Fruit fly (Drosophila melanogaster) whole organism: ENCODE data around the gene CG2267.

ENCODE experiments used
- CG8478 ChIP-seq: fragments of >200 bp; optimal IDR thresholded peaks from 2 replicates; lab custom pipeline; 2018; ENCODE audit warnings: inconsistent platforms
- Dll ChIP-seq: fragments of >200 bp; optimal IDR thresholded peaks from 2 replicates; lab custom pipeline; 2017
- EcR ChIP-seq, 2 experiments: fragments of >200 bp; optimal IDR thresholded peaks; 2 replicates each; lab custom pipeline; 2017; ENCODE audit warnings: missing biosample characterization in 2 of 2, missing genetic modification characterization in 2 of 2, missing genetic modification reagents in 2 of 2
- pan ChIP-seq: fragments of >200 bp; optimal IDR thresholded peaks from 2 replicates; lab custom pipeline; 2017
- psq ChIP-seq: fragments of >200 bp; optimal IDR thresholded peaks from 2 replicates; lab custom pipeline; 2017
- usp ChIP-seq: fragments of >200 bp; optimal IDR thresholded peaks from 2 replicates; lab custom pipeline; 2017; ENCODE audit warnings: missing biosample characterization, missing genetic modification characterization, mixed read lengths

CG2267 gene

DNA sequence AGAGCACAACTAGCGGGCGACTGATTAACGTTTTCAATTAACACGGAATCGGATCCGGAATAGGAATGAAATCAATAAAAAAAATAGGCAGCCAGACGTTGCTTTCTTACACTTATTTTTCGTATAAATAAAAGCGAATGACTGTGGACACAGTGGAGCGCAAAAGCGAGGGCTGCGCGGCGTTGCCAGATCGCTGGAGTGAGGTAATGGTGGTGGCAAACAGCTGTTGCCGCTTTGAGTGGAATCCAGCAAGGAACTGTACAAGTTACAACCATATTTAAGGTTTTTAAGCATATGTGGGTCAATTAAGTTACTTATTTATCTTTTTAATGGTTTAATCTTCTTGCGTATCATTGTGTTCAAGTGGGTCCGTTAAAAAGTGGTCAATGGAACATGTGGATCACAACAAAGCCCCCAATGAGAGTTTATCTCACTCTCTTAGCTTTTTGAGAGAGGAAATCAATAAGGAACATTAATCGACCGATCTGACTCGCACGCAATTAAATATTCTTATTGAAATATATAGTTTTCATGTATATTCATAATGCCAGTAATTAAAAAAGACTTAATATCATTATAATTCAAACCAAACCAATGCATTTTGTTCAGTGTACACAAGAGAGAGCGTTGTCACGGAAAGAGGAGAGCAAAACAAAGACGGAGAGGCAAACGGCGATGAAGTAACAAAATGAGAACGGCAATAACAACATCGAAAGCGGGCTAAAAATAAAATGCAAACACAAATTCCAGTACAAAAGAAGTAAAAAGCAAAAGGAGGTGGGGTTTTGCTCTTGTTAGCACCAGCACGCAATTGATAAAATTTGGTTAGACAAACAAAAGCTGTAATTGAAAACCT lies 28.4 kb downstream of the CG2267 start:
- no peak for TF ChIP-seq usp (GFP tag; lab: Kevin White, UChicago)
- no peak for TF ChIP-seq EcR (GFP tag; optimal IDR thresholded peaks at IDR 0.05; lab: Kevin White, UChicago)
- no peak for TF ChIP-seq Dll
- TF ChIP-seq pan = no peak
- peak; percentile 27 for TF ChIP-seq psq (lab: Kevin White, UChicago)
- no peak for TF ChIP-seq CG8478 (lab: Kevin White, UChicago)

DNA sequence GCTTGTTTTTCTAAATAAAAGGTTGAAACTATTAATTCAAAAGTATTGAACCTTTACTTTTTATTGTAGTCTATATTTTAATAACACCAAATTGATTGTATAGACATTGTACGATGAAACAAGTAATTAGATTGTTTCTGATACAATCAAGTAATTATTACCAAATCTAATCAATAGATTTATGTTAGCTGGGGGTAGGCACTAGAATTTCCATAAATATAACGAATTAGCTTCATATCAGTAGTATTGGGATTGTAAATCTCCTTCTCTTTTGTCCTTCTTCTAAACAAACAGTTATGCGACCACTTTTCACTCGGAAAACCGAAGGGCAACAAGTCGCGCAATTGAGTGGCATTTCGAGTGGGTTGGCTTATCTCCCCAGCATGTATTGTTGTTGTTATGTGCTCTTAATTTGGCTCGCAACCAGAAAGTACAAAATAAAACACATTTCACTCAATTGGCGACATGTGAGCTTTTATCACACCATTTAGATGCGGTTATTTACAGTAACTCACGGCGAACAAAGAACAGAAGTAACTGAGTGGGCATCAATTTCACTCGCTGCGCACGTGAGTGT lies 29.3 kb downstream of the CG2267 start:
- no peak for TF ChIP-seq CG8478 (lab: Kevin White, UChicago)
- no peak for TF ChIP-seq usp (GFP tag; lab: Kevin White, UChicago)

DNA sequence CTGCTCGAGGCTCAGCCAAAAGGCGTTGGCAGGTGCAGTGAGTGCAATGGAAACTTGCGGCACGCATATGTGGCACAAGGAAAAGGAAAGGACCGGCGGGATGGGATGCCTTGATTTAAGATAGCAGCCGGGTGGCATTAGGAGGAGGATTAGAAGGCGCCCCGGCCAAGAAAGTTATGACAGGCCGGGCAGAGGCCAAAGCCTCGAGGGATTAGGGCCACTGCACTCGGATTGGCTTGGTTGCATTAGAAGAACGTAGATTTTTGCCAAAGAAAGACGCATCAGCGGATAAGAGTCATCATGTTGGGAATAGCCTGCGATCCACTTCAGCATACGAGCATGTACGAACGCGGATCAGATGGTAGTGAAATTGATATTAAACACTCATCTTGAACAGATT lies 32.1 kb downstream of the CG2267 start, which contains the start of gene CG31019:
CG31019 (plus strand) TSS at position 301 of the 400 bp plus-strand sequence.
- TF ChIP-seq psq (lab: Kevin White, UChicago) = no peak
- no peak for TF ChIP-seq pan
- no peak for TF ChIP-seq usp (GFP tag; lab: Kevin White, UChicago)
- TF ChIP-seq Dll = no peak
- TF ChIP-seq CG8478 (lab: Kevin White, UChicago) = no peak
- TF ChIP-seq EcR (GFP tag; optimal IDR thresholded peaks at IDR 0.05; lab: Kevin White, UChicago) = no peak

DNA sequence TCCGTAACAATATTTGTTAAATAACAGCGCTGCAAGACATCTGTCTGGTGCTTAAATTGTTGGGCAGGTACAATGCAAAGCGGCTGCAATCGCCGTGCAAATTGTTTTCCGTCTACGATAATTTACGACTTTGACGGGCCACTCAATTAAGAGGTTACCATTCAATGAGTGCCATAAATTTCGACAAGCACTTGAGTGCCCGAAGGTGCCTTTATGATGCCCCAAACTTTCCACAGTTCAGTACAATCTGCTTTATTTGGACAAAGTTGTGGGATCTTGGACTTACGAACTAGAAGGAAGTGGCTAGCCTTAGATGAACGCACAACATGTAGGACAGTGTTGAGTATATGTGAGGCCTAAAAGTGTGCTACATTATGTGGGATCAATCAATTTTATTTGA lies 36.1 kb downstream of the CG2267 start:
- TF ChIP-seq psq (lab: Kevin White, UChicago) (no peak), pan (no peak), EcR (GFP tag; optimal IDR thresholded peaks at IDR 0.05; lab: Kevin White, UChicago) (no peak), Dll (no peak), CG8478 (lab: Kevin White, UChicago) (no peak), usp (GFP tag; lab: Kevin White, UChicago) (no peak)

DNA sequence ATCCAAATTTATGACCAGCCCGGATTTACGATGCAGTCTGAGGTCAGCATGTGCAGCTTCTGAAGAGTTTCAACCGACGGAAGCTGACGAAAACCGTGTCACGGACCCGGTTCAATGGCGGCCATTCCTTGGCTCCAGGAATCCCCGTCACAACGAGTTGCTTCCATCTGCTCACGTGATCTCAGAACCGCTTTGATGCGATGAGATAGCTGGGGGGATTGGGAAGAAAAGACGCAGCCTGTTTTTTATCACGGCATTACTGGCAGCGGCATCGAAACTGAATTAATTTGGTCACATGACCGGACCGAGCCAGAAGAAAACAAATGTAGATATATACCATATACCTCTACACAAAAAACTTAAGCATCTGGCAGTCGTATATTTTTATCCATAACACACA lies 38.0 kb downstream of the CG2267 start:
- TF ChIP-seq Dll (no peak), psq (lab: Kevin White, UChicago) (no peak), EcR (GFP tag; optimal IDR thresholded peaks at IDR 0.05; lab: Kevin White, UChicago) (no peak), pan (no peak), CG8478 (lab: Kevin White, UChicago) (no peak), usp (GFP tag; lab: Kevin White, UChicago) (no peak)

- TF ChIP-seq EcR (GFP tag; optimal IDR thresholded peaks at IDR 0.05; lab: Kevin White, UChicago) (no peak), psq (lab: Kevin White, UChicago) (no peak), pan (no peak), usp (GFP tag; lab: Kevin White, UChicago) (no peak), Dll (no peak), CG8478 (lab: Kevin White, UChicago) (no peak)
Measured at dm6 chr3R:30590237-30590636, 38.6 kb downstream of the CG2267 start.

dm6 chr3R:30587196-30587753 lies 41.6 kb downstream of the CG2267 start, which contains the start of gene CG9717:
Gene CG9717, minus strand, starts transcription at chr3R:30587302.
- TF ChIP-seq Dll (no peak), CG8478 (lab: Kevin White, UChicago) (no peak), psq (lab: Kevin White, UChicago) (no peak), pan (no peak), EcR (GFP tag; optimal IDR thresholded peaks at IDR 0.05; lab: Kevin White, UChicago) (no peak), usp (GFP tag; lab: Kevin White, UChicago) (no peak)

- TF ChIP-seq pan = no peak
- no peak for TF ChIP-seq usp (GFP tag; lab: Kevin White, UChicago)
- no peak for TF ChIP-seq EcR (GFP tag; optimal IDR thresholded peaks at IDR 0.05; lab: Kevin White, UChicago)
- TF ChIP-seq Dll = no peak
- no peak for TF ChIP-seq psq (lab: Kevin White, UChicago)
- TF ChIP-seq CG8478 (lab: Kevin White, UChicago) = no peak
Measured at dm6 chr3R:30583542-30583941, 45.3 kb downstream of the CG2267 start, which contains the start of gene Rpt6R. Gene Rpt6R, minus strand, starts transcription at chr3R:30583697.

DNA sequence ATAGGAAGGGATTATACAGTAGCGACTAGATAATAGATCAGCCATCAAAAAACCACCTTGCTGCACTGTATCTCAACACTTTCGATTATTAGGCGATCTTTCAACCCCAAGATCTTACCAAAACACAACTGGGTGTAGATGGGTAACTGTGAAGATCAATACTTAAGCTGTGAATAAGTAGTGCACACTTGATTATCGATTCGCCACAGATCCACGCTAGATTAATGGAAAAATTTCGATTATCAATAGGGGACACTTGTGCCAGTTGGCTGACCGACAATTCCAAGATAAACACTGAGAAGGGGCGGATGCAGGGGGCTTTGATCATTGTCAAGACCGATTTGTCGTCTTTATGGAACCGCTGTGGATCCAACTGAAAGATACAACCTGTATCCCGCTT lies 49.7 kb downstream of the CG2267 start, which contains the start of gene CG9702:
CG9702 (plus strand) TSS at position 301 of the 400 bp plus-strand sequence.
- TF ChIP-seq Dll = no peak
- TF ChIP-seq pan = no peak
- TF ChIP-seq usp (GFP tag; lab: Kevin White, UChicago) = no peak
- no peak for TF ChIP-seq CG8478 (lab: Kevin White, UChicago)
- TF ChIP-seq EcR (GFP tag; optimal IDR thresholded peaks at IDR 0.05; lab: Kevin White, UChicago) = no peak
- no peak for TF ChIP-seq psq (lab: Kevin White, UChicago)
